Fruit fly (Drosophila melanogaster): ENCODE measurements around the gene CG13829.

The CG13829 gene

dm6 chr3R:23149021-23149571 lies 12.0 kb downstream of the CG13829 start:
- TF ChIP-seq CG1621 (tag; optimal IDR thresholded peaks at IDR 0.05) (peak; percentile 63), lz (GFP tag; optimal IDR thresholded peaks at IDR 0.05) (peak; percentile 59), CG8632 (GFP tag; optimal IDR thresholded peaks at IDR 0.05) (peak; percentile 90), CG11762 (GFP tag; optimal IDR thresholded peaks at IDR 0.05; ENCODE audit: insufficient read depth) (peak; percentile 53), CG11902 (GFP tag; optimal IDR thresholded peaks at IDR 0.05) (peak; percentile 72), Met (GFP tag; optimal IDR thresholded peaks at IDR 0.05) (peak; percentile 78), eg (GFP tag; IDR thresholded peaks at IDR 0.05) (0 out of 3 replicates have a peak, but pooled peaks have one; percentile 34), spab (GFP tag; optimal IDR thresholded peaks at IDR 0.05) (peak; percentile 90), dac (GFP tag; optimal IDR thresholded peaks at IDR 0.05) (no peak), Eip78C (GFP tag) (peak; percentile 94), Gug (GFP tag; IDR thresholded peaks at IDR 0.05) (peak; percentile 32; the same call in 1 of the 2 replicates), Hr39 (GFP tag; optimal IDR thresholded peaks at IDR 0.05) (no peak), esn (GFP tag; optimal IDR thresholded peaks at IDR 0.05) (peak; percentile 85), topi (GFP tag; optimal IDR thresholded peaks at IDR 0.05) (peak; percentile 73), CG6854 (GFP tag; optimal IDR thresholded peaks at IDR 0.05) (peak; percentile 77), CG11294 (GFP tag; IDR thresholded peaks at IDR 0.05) (peak; percentile 58), Hr4 (GFP tag; optimal IDR thresholded peaks at IDR 0.05) (peak; percentile 10), Blimp-1 (GFP tag; optimal IDR thresholded peaks at IDR 0.05) (peak; percentile 71), CG7368 (GFP tag; optimal IDR thresholded peaks at IDR 0.05) (peak; percentile 27), Sox14 (GFP tag; optimal IDR thresholded peaks at IDR 0.05) (peak; percentile 47), CG3919 (GFP tag; optimal IDR thresholded peaks at IDR 0.05) (peak; percentile 81), fd85E (GFP tag; optimal IDR thresholded peaks at IDR 0.05) (peak; percentile 39), Eip93F (GFP tag; optimal IDR thresholded peaks at IDR 0.05) (peak; percentile 18), acj6 (GFP tag; optimal IDR thresholded peaks at IDR 0.05) (peak; percentile 83), OdsH (GFP tag; optimal IDR thresholded peaks at IDR 0.05) (peak; percentile 75), CG6276 (GFP tag; optimal IDR thresholded peaks at IDR 0.05) (peak; percentile 17), dsx (GFP tag; optimal IDR thresholded peaks at IDR 0.05; ENCODE audit: poor library complexity, severe bottlenecking) (peak; percentile 65), fd59A (GFP tag; optimal IDR thresholded peaks at IDR 0.05) (peak; percentile 80), CG16779 (tag; optimal IDR thresholded peaks at IDR 0.05) (peak; percentile 78), Eip75B (GFP tag; optimal IDR thresholded peaks at IDR 0.05) (peak; percentile 57), CG4318 (GFP tag; optimal IDR thresholded peaks at IDR 0.05) (no peak), cyc (GFP tag; optimal IDR thresholded peaks at IDR 0.05) (peak; percentile 56), salr (GFP tag; optimal IDR thresholded peaks at IDR 0.05) (peak; percentile 52 to 77), CG8319 (GFP tag; optimal IDR thresholded peaks at IDR 0.05) (peak; percentile 24), Lpt (GFP tag; optimal IDR thresholded peaks at IDR 0.05) (no peak), CG31627 (GFP tag; optimal IDR thresholded peaks at IDR 0.05) (peak; percentile 36), net (GFP tag; optimal IDR thresholded peaks at IDR 0.05) (peak; percentile 69), Ets21C (GFP tag; optimal IDR thresholded peaks at IDR 0.05) (peak; percentile 8), svp (GFP tag) (peak; percentile 91), pdm3 (GFP tag; optimal IDR thresholded peaks at IDR 0.05) (no peak), CG6808 (GFP tag; optimal IDR thresholded peaks at IDR 0.05) (peak; percentile 92), Sox102F (GFP tag; optimal IDR thresholded peaks at IDR 0.05) (peak; percentile 77), Sox15 (GFP tag; optimal IDR thresholded peaks at IDR 0.05) (peak; percentile 48), CG15336 (GFP tag; IDR thresholded peaks at IDR 0.05) (peak; percentile 66), CG9139 (GFP tag; optimal IDR thresholded peaks at IDR 0.05) (peak; percentile 87), achi (GFP tag; optimal IDR thresholded peaks at IDR 0.05) (peak; percentile 86), ss (GFP tag; optimal IDR thresholded peaks at IDR 0.05) (peak; percentile 76 to 90), Hr38 (GFP tag; optimal IDR thresholded peaks at IDR 0.05) (no peak), CG34406 (GFP tag; optimal IDR thresholded peaks at IDR 0.05) (peak; percentile 87), CG10631 (GFP tag; optimal IDR thresholded peaks at IDR 0.05) (peak; percentile 91), Ets96B (tag; optimal IDR thresholded peaks at IDR 0.05) (peak; percentile 89)

Data from whole organism, prepupa.